Fruit fly (Drosophila melanogaster) whole organism, embryonic: ENCODE results near the gene CG7058.

ENCODE experiments used
- Ada2b ChIP-seq: fragments of 200-800 bp; sonication (Bioruptor generic); IDR thresholded peaks from 2 replicates; pipeline ENCODE4 v1.3.6; 2022; ENCODE audit warnings: missing biosample characterization, missing genetic modification characterization
- Antp ChIP-seq: fragments of 200-800 bp; sonication (Bioruptor generic); optimal IDR thresholded peaks from 3 replicates; lab custom pipeline; 2016; ENCODE audit warnings: missing biosample characterization, missing genetic modification characterization
- Bgb ChIP-seq: fragments of 200-800 bp; sonication (Bioruptor generic); IDR thresholded peaks from 2 replicates; pipeline ENCODE4 v1.3.6; 2022; ENCODE audit warnings: missing biosample characterization, missing genetic modification characterization; ENCODE audit not compliant: partially characterized antibody
- CG10565 ChIP-seq: fragments of 200-800 bp; sonication (Bioruptor generic); optimal IDR thresholded peaks from 3 replicates; lab custom pipeline; 2016; ENCODE audit warnings: missing biosample characterization, mild to moderate bottlenecking, missing genetic modification characterization
- CG11504 ChIP-seq: fragments of 200-800 bp; sonication (Bioruptor generic); optimal IDR thresholded peaks from 3 replicates; lab custom pipeline; 2019; ENCODE audit warnings: missing biosample characterization, mild to moderate bottlenecking, missing genetic modification characterization, moderate library complexity
- CG12104 ChIP-seq: fragments of 200-800 bp; sonication (Bioruptor generic); optimal IDR thresholded peaks from 3 replicates; lab custom pipeline; 2016; ENCODE audit warnings: missing biosample characterization, missing genetic modification characterization
- CG12299 ChIP-seq: fragments of 200-800 bp; sonication (Bioruptor generic); optimal IDR thresholded peaks from 2 replicates; lab custom pipeline; 2018; ENCODE audit warnings: missing biosample characterization, mild to moderate bottlenecking, missing genetic modification characterization
- CG1233 ChIP-seq: fragments of 200-800 bp; sonication (Bioruptor generic); optimal IDR thresholded peaks from 4 replicates; lab custom pipeline; 2018; ENCODE audit warnings: missing biosample characterization, mild to moderate bottlenecking, missing genetic modification characterization
- CG12744 ChIP-seq: fragments of 200-800 bp; sonication (Bioruptor generic); optimal IDR thresholded peaks from 2 replicates; lab custom pipeline; 2016; ENCODE audit warnings: missing biosample characterization, missing genetic modification characterization
- CG13624 ChIP-seq: fragments of 200-800 bp; sonication (Bioruptor generic); optimal IDR thresholded peaks from 2 replicates; lab custom pipeline; 2016; ENCODE audit warnings: missing biosample characterization, missing genetic modification characterization
- CG14860 ChIP-seq: fragments of 200-800 bp; sonication (Bioruptor generic); IDR thresholded peaks from 3 replicates; pipeline ENCODE4 v1.3.6; 2022; ENCODE audit warnings: missing biosample characterization, missing genetic modification characterization; ENCODE audit not compliant: partially characterized antibody
- CG1529 ChIP-seq: fragments of 200-800 bp; sonication (Bioruptor generic); optimal IDR thresholded peaks from 3 replicates; lab custom pipeline; 2018; ENCODE audit warnings: missing biosample characterization, missing genetic modification characterization
- CG16779 ChIP-seq: fragments of 200-800 bp; sonication (Bioruptor generic); IDR thresholded peaks from 2 replicates; pipeline ENCODE4 v1.3.6; 2022; ENCODE audit warnings: missing biosample characterization, missing genetic modification characterization
- CG16813 ChIP-seq: fragments of 200-800 bp; sonication (Bioruptor generic); IDR thresholded peaks from 3 replicates; pipeline ENCODE4 v1.3.6; 2022; ENCODE audit warnings: missing biosample characterization, missing genetic modification characterization; ENCODE audit not compliant: partially characterized antibody
- CG17385 ChIP-seq: fragments of 200-800 bp; sonication (Bioruptor generic); optimal IDR thresholded peaks from 3 replicates; lab custom pipeline; 2018; ENCODE audit warnings: missing biosample characterization, mild to moderate bottlenecking, missing genetic modification characterization
- CG17829 ChIP-seq: fragments of 200-800 bp; optimal IDR thresholded peaks from 2 replicates; lab custom pipeline; 2019; ENCODE audit warnings: missing biosample characterization, mild to moderate bottlenecking, missing genetic modification characterization, moderate library complexity
- CG2875 ChIP-seq: fragments of 200-800 bp; sonication (Bioruptor generic); optimal IDR thresholded peaks from 2 replicates; lab custom pipeline; 2017; ENCODE audit warnings: missing biosample characterization, mild to moderate bottlenecking, missing genetic modification characterization, missing genetic modification reagents
- CG4282 ChIP-seq: fragments of 200-800 bp; sonication (Bioruptor generic); optimal IDR thresholded peaks from 2 replicates; lab custom pipeline; 2016; ENCODE audit warnings: missing biosample characterization, missing genetic modification characterization
- CG4360 ChIP-seq: fragments of 200-800 bp; sonication (Bioruptor generic); IDR thresholded peaks from 2 replicates; pipeline ENCODE4 v1.3.6; 2022; ENCODE audit warnings: missing biosample characterization, missing genetic modification characterization
- CG6854 ChIP-seq: fragments of 200-800 bp; sonication (Bioruptor generic); optimal IDR thresholded peaks from 3 replicates; lab custom pipeline; 2017; ENCODE audit warnings: missing biosample characterization, mild to moderate bottlenecking, missing genetic modification characterization
- CG7963 ChIP-seq: fragments of 200-800 bp; sonication (Bioruptor generic); IDR thresholded peaks from 3 replicates; pipeline ENCODE4 v1.3.6; 2022; ENCODE audit warnings: missing biosample characterization, missing genetic modification characterization; ENCODE audit not compliant: partially characterized antibody
- CG8290 ChIP-seq, 3 experiments: fragments of 200-800 bp; sonication (Bioruptor generic); optimal IDR thresholded peaks; 2 replicates each; lab custom pipeline; 2016 to 2019; ENCODE audit warnings: missing biosample characterization in 3 of 3, missing genetic modification characterization in 3 of 3, mild to moderate bottlenecking in 2 of 3, moderate library complexity in 1 of 3
- CG9437 ChIP-seq: fragments of 200-800 bp; sonication (Bioruptor generic); optimal IDR thresholded peaks from 2 replicates; lab custom pipeline; 2018; ENCODE audit warnings: missing biosample characterization, mild to moderate bottlenecking, missing genetic modification characterization
- CG9797 ChIP-seq: fragments of 200-800 bp; sonication (Bioruptor generic); optimal IDR thresholded peaks from 3 replicates; lab custom pipeline; 2018; ENCODE audit warnings: missing biosample characterization, mild to moderate bottlenecking, missing genetic modification characterization
- Dad ChIP-seq: fragments of 200-800 bp; sonication (Bioruptor generic); optimal IDR thresholded peaks from 3 replicates; lab custom pipeline; 2016; ENCODE audit warnings: missing biosample characterization, missing genetic modification characterization
- Deaf1 ChIP-seq: fragments of 200-800 bp; optimal IDR thresholded peaks from 3 replicates; lab custom pipeline; 2019; ENCODE audit warnings: missing biosample characterization, mild to moderate bottlenecking, missing genetic modification characterization, moderate library complexity
- Dp ChIP-seq: fragments of 200-800 bp; sonication (Bioruptor generic); optimal IDR thresholded peaks from 2 replicates; lab custom pipeline; 2018; ENCODE audit warnings: missing biosample characterization, mild to moderate bottlenecking, missing genetic modification characterization, moderate library complexity
- Eip74EF ChIP-seq, 2 experiments: fragments of 200-800 bp in 1 of 2; fragments of >200 bp in 1 of 2; sonication (Bioruptor generic) in 1 of 2; optimal IDR thresholded peaks; 2 replicates each; lab custom pipeline; 2017 to 2019; ENCODE audit warnings: missing biosample characterization in 2 of 2, missing genetic modification characterization in 2 of 2, mild to moderate bottlenecking in 1 of 2, moderate library complexity in 1 of 2
- Fer2 ChIP-seq: fragments of 200-800 bp; sonication (Bioruptor generic); optimal IDR thresholded peaks from 2 replicates; lab custom pipeline; 2018; ENCODE audit warnings: missing biosample characterization, mild to moderate bottlenecking, missing genetic modification characterization, moderate library complexity
- Hmr ChIP-seq: fragments of 200-800 bp; sonication (Bioruptor generic); optimal IDR thresholded peaks from 3 replicates; lab custom pipeline; 2017; ENCODE audit warnings: mild to moderate bottlenecking, missing biosample characterization, missing genetic modification reagents, missing genetic modification characterization
- Mrtf ChIP-seq: fragments of 200-800 bp; sonication (Bioruptor generic); IDR thresholded peaks from 3 replicates; pipeline ENCODE4 v1.3.6; 2022; ENCODE audit warnings: missing biosample characterization, missing genetic modification characterization
- Myb ChIP-seq: fragments of 200-800 bp; sonication (Bioruptor generic); optimal IDR thresholded peaks from 2 replicates; lab custom pipeline; 2016; ENCODE audit warnings: missing biosample characterization, missing genetic modification characterization
- Oli ChIP-seq: fragments of 200-800 bp; sonication (Bioruptor generic); optimal IDR thresholded peaks from 2 replicates; lab custom pipeline; 2018; ENCODE audit warnings: missing biosample characterization, mild to moderate bottlenecking, missing genetic modification characterization, moderate library complexity
- Rx ChIP-seq: fragments of 200-800 bp; sonication (Bioruptor generic); IDR thresholded peaks from 2 replicates; pipeline ENCODE4 v1.3.6; 2022; ENCODE audit warnings: missing biosample characterization, missing genetic modification characterization
- Scr ChIP-seq: fragments of 200-800 bp; sonication (Bioruptor generic); IDR thresholded peaks from 2 replicates; pipeline ENCODE4 v1.3.6; 2022; ENCODE audit warnings: missing biosample characterization, missing genetic modification characterization; ENCODE audit not compliant: partially characterized antibody
- Side ChIP-seq: fragments of 200-800 bp; sonication (Bioruptor generic); optimal IDR thresholded peaks from 2 replicates; lab custom pipeline; 2016; ENCODE audit warnings: missing biosample characterization, missing genetic modification characterization
- ac ChIP-seq: fragments of 200-800 bp; sonication (Bioruptor generic); optimal IDR thresholded peaks from 3 replicates; lab custom pipeline; 2017; ENCODE audit warnings: missing biosample characterization, mild to moderate bottlenecking, missing genetic modification characterization
- al ChIP-seq: fragments of 200-800 bp; sonication (Bioruptor generic); IDR thresholded peaks from 2 replicates; pipeline ENCODE4 v1.3.6; 2022; ENCODE audit warnings: missing biosample characterization, missing genetic modification characterization
- ase ChIP-seq: fragments of 200-800 bp; sonication (Bioruptor generic); IDR thresholded peaks from 3 replicates; pipeline ENCODE4 v1.3.6; 2022; ENCODE audit warnings: missing biosample characterization, missing genetic modification characterization
- az2 ChIP-seq: fragments of 200-800 bp; sonication (Bioruptor generic); optimal IDR thresholded peaks from 3 replicates; lab custom pipeline; 2016; ENCODE audit warnings: missing biosample characterization, missing genetic modification characterization
- bbx ChIP-seq: fragments of 200-800 bp; sonication (Bioruptor generic); IDR thresholded peaks from 2 replicates; pipeline ENCODE4 v1.3.6; 2022; ENCODE audit warnings: missing biosample characterization, missing genetic modification characterization; ENCODE audit not compliant: partially characterized antibody
- ewg ChIP-seq: fragments of 200-800 bp; sonication (Bioruptor generic); optimal IDR thresholded peaks from 3 replicates; lab custom pipeline; 2017; ENCODE audit warnings: mild to moderate bottlenecking, missing biosample characterization, missing genetic modification reagents, missing genetic modification characterization
- gro ChIP-seq: fragments of 200-800 bp; sonication (Bioruptor generic); optimal IDR thresholded peaks from 2 replicates; lab custom pipeline; 2016; ENCODE audit warnings: missing biosample characterization, missing genetic modification characterization
- mld ChIP-seq: fragments of 200-800 bp; sonication (Bioruptor generic); IDR thresholded peaks from 3 replicates; pipeline ENCODE4 v1.3.6; 2022; ENCODE audit warnings: missing biosample characterization, missing genetic modification characterization; ENCODE audit not compliant: partially characterized antibody
- pb ChIP-seq: fragments of 200-800 bp; sonication (Bioruptor generic); optimal IDR thresholded peaks from 3 replicates; lab custom pipeline; 2016; ENCODE audit warnings: missing biosample characterization, missing genetic modification characterization
- pfk ChIP-seq: fragments of 200-800 bp; sonication (Bioruptor generic); optimal IDR thresholded peaks from 2 replicates; lab custom pipeline; 2018; ENCODE audit warnings: missing biosample characterization, mild to moderate bottlenecking, missing genetic modification characterization, moderate library complexity
- sqz ChIP-seq: fragments of 200-800 bp; sonication (Bioruptor generic); optimal IDR thresholded peaks from 3 replicates; lab custom pipeline; 2018; ENCODE audit warnings: missing biosample characterization, mild to moderate bottlenecking, missing genetic modification characterization
- stwl ChIP-seq: fragments of 200-800 bp; sonication (Bioruptor generic); optimal IDR thresholded peaks from 3 replicates; lab custom pipeline; 2018; ENCODE audit warnings: missing biosample characterization, mild to moderate bottlenecking, missing genetic modification characterization, moderate library complexity

CG7058 gene

DNA sequence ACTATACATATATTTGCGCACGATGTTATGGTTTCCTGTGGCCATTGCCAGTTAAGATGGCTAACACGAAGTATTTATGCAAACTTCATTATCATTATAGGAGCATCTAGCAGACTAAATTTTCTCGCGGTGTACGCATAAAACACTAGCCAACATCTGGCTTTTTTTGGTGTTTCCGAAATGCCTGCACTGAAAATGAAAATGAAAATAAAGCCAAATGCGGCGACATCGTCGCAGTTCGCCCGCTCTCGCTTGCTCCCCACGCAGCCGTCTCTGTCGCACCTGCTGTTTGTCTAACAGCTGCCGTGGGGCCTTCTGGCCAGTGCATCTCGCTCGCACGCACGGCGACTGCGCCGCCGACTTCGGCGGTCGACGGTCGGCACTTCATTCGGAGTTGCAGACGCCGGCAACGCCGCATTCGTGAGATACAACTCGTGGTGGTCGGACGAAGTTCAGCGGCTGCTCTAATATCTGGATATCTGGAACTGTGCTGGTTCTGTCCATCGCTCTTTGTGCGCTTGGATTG, 31.6 kb upstream of the CG7058 start, which contains the start of gene CG6891 (continued):
- no peak for TF ChIP-seq CG10565 (GFP tag; lab: Kevin White, UChicago)
- TF ChIP-seq ac = peak; percentile 45
- TF ChIP-seq Dp (GFP tag; lab: Kevin White, UChicago) = no peak
- no peak for TF ChIP-seq Side (GFP tag; lab: Kevin White, UChicago)
- TF ChIP-seq sqz (GFP tag; lab: Kevin White, UChicago) = no peak
- TF ChIP-seq bbx (GFP tag; lab: Robert Waterston, UW) = peak; percentile 52
- no peak for TF ChIP-seq Hmr (GFP tag; lab: Kevin White, UChicago)
- TF ChIP-seq Deaf1 (tag; lab: Kevin White, UChicago) = peak; percentile 97
- TF ChIP-seq ewg (GFP tag; lab: Kevin White, UChicago) = peak; percentile 25
- TF ChIP-seq CG2875 (GFP tag; lab: Kevin White, UChicago) = peak; percentile 10
- TF ChIP-seq CG1529 (GFP tag; lab: Kevin White, UChicago) = peak; percentile 36
- no peak for TF ChIP-seq CG9437
- TF ChIP-seq CG17829 (tag; lab: Kevin White, UChicago) = peak; percentile 41
- TF ChIP-seq CG13624 (GFP tag; lab: Kevin White, UChicago) = peak; percentile 16
- peak; percentile 39 for TF ChIP-seq Antp
- no peak for TF ChIP-seq CG12104 (GFP tag; lab: Kevin White, UChicago)
- no peak for TF ChIP-seq CG12299
- TF ChIP-seq CG16779 (GFP tag; lab: Robert Waterston, UW) = no peak
- TF ChIP-seq gro (GFP tag; lab: Kevin White, UChicago) = no peak
- no peak for TF ChIP-seq CG7963 (GFP tag; lab: Robert Waterston, UW)
- no peak for TF ChIP-seq Mrtf
- TF ChIP-seq pb (GFP tag; lab: Kevin White, UChicago) = peak; percentile 2
- TF ChIP-seq az2 (GFP tag; lab: Kevin White, UChicago) = peak; percentile 40
- peak; percentile 58 for TF ChIP-seq CG8290 (GFP tag; optimal IDR thresholded peaks at IDR 0.05; lab: Kevin White, UChicago)
- TF ChIP-seq CG8290 (tag; optimal IDR thresholded peaks at IDR 0.05; lab: Kevin White, UChicago) = peak in 1 of 2 experiments; percentile 54
- no peak for TF ChIP-seq Scr (GFP tag; lab: Robert Waterston, UW)
- TF ChIP-seq al = no peak
- TF ChIP-seq Eip74EF (GFP tag; optimal IDR thresholded peaks at IDR 0.05; lab: Kevin White, UChicago) = peak in 1 of 2 experiments; percentile 11
- TF ChIP-seq stwl (tag; lab: Kevin White, UChicago) = no peak
- TF ChIP-seq CG4360 (GFP tag; lab: Robert Waterston, UW) = 0 out of 2 replicates have a peak, but pooled peaks have one; percentile 22
- peak; percentile 89 for TF ChIP-seq CG11504 (tag; lab: Kevin White, UChicago)
- no peak for TF ChIP-seq pfk (GFP tag; lab: Kevin White, UChicago)
- TF ChIP-seq, all 482 proteins: peak for 166

- TF ChIP-seq mld (GFP tag; lab: Robert Waterston, UW) = no peak
- TF ChIP-seq CG1233 (GFP tag; lab: Kevin White, UChicago) = peak; percentile 12
- TF ChIP-seq ase (GFP tag; lab: Robert Waterston, UW) = no peak
- no peak for TF ChIP-seq Dad (GFP tag; lab: Kevin White, UChicago)
- no peak for TF ChIP-seq CG4282 (GFP tag; lab: Kevin White, UChicago)
- TF ChIP-seq CG9797 (GFP tag; lab: Kevin White, UChicago) = no peak
- TF ChIP-seq CG6854 (GFP tag; lab: Kevin White, UChicago) = no peak
- TF ChIP-seq Ada2b (GFP tag; lab: Robert Waterston, UW) = no peak
- TF ChIP-seq Myb = no peak
- TF ChIP-seq Oli (tag; lab: Kevin White, UChicago) = peak; percentile 71
- TF ChIP-seq Fer2 = no peak
- no peak for TF ChIP-seq CG12744 (GFP tag; lab: Kevin White, UChicago)
- TF ChIP-seq Bgb (GFP tag; lab: Robert Waterston, UW) = no peak
- TF ChIP-seq CG17385 (GFP tag; lab: Kevin White, UChicago) = peak; percentile 66
- peak; percentile 74 for TF ChIP-seq CG11504 (tag; lab: Kevin White, UChicago)
- no peak for TF ChIP-seq CG14860
- no peak for TF ChIP-seq Rx (GFP tag; lab: Robert Waterston, UW)
- TF ChIP-seq pb (GFP tag; lab: Kevin White, UChicago) = no peak
- TF ChIP-seq CG16813 = no peak
Measured at dm6 chrX:18775839-18776538, 30.5 kb upstream of the CG7058 start.
